Fruit fly (Drosophila melanogaster) whole organism, embryonic: ENCODE measurements around the gene shakB.

ENCODE experiments used
- ATbp ChIP-seq: fragments of 200-800 bp; sonication (Bioruptor generic); optimal IDR thresholded peaks from 2 replicates; lab custom pipeline; 2017; ENCODE audit warnings: missing biosample characterization, mild to moderate bottlenecking, missing genetic modification characterization, missing genetic modification reagents
- Aef1 ChIP-seq: fragments of 200-800 bp; sonication (Bioruptor generic); IDR thresholded peaks from 3 replicates; pipeline ENCODE4 v1.3.6; 2022; ENCODE audit warnings: missing biosample characterization, missing genetic modification characterization
- Atf-2 ChIP-seq: fragments of 200-800 bp; sonication (Bioruptor generic); optimal IDR thresholded peaks from 2 replicates; lab custom pipeline; 2016; ENCODE audit warnings: missing biosample characterization, missing genetic modification characterization
- B-H1 ChIP-seq: fragments of 200-800 bp; sonication (Bioruptor generic); IDR thresholded peaks from 3 replicates; pipeline ENCODE4 v1.3.6; 2022; ENCODE audit warnings: missing biosample characterization, missing genetic modification characterization
- CG10565 ChIP-seq: fragments of 200-800 bp; sonication (Bioruptor generic); optimal IDR thresholded peaks from 3 replicates; lab custom pipeline; 2016; ENCODE audit warnings: missing biosample characterization, mild to moderate bottlenecking, missing genetic modification characterization
- CG1233 ChIP-seq: fragments of 200-800 bp; sonication (Bioruptor generic); optimal IDR thresholded peaks from 4 replicates; lab custom pipeline; 2018; ENCODE audit warnings: missing biosample characterization, mild to moderate bottlenecking, missing genetic modification characterization
- CG15479 ChIP-seq: fragments of 200-800 bp; sonication (Bioruptor generic); optimal IDR thresholded peaks from 3 replicates; lab custom pipeline; 2019; ENCODE audit warnings: missing biosample characterization, mild to moderate bottlenecking, missing genetic modification characterization, moderate library complexity
- CG15514 ChIP-seq: fragments of 200-800 bp; sonication (Bioruptor generic); optimal IDR thresholded peaks from 3 replicates; lab custom pipeline; 2017; ENCODE audit warnings: missing biosample characterization, missing genetic modification characterization, mild to moderate bottlenecking, moderate library complexity, missing genetic modification reagents
- CG18262 ChIP-seq: fragments of 200-800 bp; optimal IDR thresholded peaks from 3 replicates; lab custom pipeline; 2019; ENCODE audit warnings: missing biosample characterization, mild to moderate bottlenecking, missing genetic modification characterization, moderate library complexity
- CG2678 ChIP-seq: fragments of 200-800 bp; sonication (Bioruptor generic); optimal IDR thresholded peaks from 3 replicates; lab custom pipeline; 2019; ENCODE audit warnings: missing biosample characterization, mild to moderate bottlenecking, missing genetic modification characterization, moderate library complexity
- CG34376 ChIP-seq: fragments of 200-800 bp; sonication (Bioruptor generic); optimal IDR thresholded peaks from 2 replicates; lab custom pipeline; 2018; ENCODE audit warnings: missing biosample characterization, mild to moderate bottlenecking, missing genetic modification characterization
- CG4707 ChIP-seq: fragments of 200-800 bp; sonication (Bioruptor generic); optimal IDR thresholded peaks from 2 replicates; lab custom pipeline; 2018; ENCODE audit warnings: missing biosample characterization, mild to moderate bottlenecking, missing genetic modification characterization, moderate library complexity
- CG7556 ChIP-seq: fragments of 200-800 bp; sonication (Bioruptor generic); optimal IDR thresholded peaks from 2 replicates; lab custom pipeline; 2017; ENCODE audit warnings: missing biosample characterization, mild to moderate bottlenecking, missing genetic modification characterization
- CG7963 ChIP-seq: fragments of 200-800 bp; sonication (Bioruptor generic); IDR thresholded peaks from 3 replicates; pipeline ENCODE4 v1.3.6; 2022; ENCODE audit warnings: missing biosample characterization, missing genetic modification characterization; ENCODE audit not compliant: partially characterized antibody
- Deaf1 ChIP-seq: fragments of 200-800 bp; optimal IDR thresholded peaks from 3 replicates; lab custom pipeline; 2019; ENCODE audit warnings: missing biosample characterization, mild to moderate bottlenecking, missing genetic modification characterization, moderate library complexity
- Dek ChIP-seq: fragments of 200-800 bp; sonication (Bioruptor generic); optimal IDR thresholded peaks from 3 replicates; lab custom pipeline; 2019; ENCODE audit warnings: missing biosample characterization, mild to moderate bottlenecking, missing genetic modification characterization, moderate library complexity
- E2f1 ChIP-seq: fragments of 200-800 bp; sonication (Bioruptor generic); IDR thresholded peaks from 2 replicates; pipeline ENCODE4 v1.3.6; 2022; ENCODE audit warnings: missing biosample characterization, missing genetic modification characterization
- E2f2 ChIP-seq: fragments of 200-800 bp; sonication (Bioruptor generic); IDR thresholded peaks from 2 replicates; pipeline ENCODE4 v1.3.6; 2022; ENCODE audit warnings: missing biosample characterization, missing genetic modification characterization
- Eip74EF ChIP-seq, 2 experiments: fragments of 200-800 bp in 1 of 2; fragments of >200 bp in 1 of 2; sonication (Bioruptor generic) in 1 of 2; optimal IDR thresholded peaks; 2 replicates each; lab custom pipeline; 2017 to 2019; ENCODE audit warnings: missing biosample characterization in 2 of 2, missing genetic modification characterization in 2 of 2, mild to moderate bottlenecking in 1 of 2, moderate library complexity in 1 of 2
- Ets97D ChIP-seq: fragments of 200-800 bp; sonication (Bioruptor generic); optimal IDR thresholded peaks from 3 replicates; lab custom pipeline; 2016; ENCODE audit warnings: missing biosample characterization, missing genetic modification characterization
- Fer2 ChIP-seq: fragments of 200-800 bp; sonication (Bioruptor generic); optimal IDR thresholded peaks from 2 replicates; lab custom pipeline; 2018; ENCODE audit warnings: missing biosample characterization, mild to moderate bottlenecking, missing genetic modification characterization, moderate library complexity
- Gug ChIP-seq: fragments of 200-800 bp; sonication (Bioruptor generic); IDR thresholded peaks from 4 replicates; pipeline ENCODE4 v1.3.6; 2022; ENCODE audit warnings: missing biosample characterization, missing genetic modification characterization
- H2.0 ChIP-seq: fragments of 200-800 bp; sonication (Bioruptor generic); IDR thresholded peaks from 2 replicates; pipeline ENCODE4 v1.3.6; 2022; ENCODE audit warnings: missing biosample characterization, missing genetic modification characterization
- HLHmδ ChIP-seq: fragments of 200-800 bp; sonication (Bioruptor generic); optimal IDR thresholded peaks from 2 replicates; lab custom pipeline; 2018; ENCODE audit warnings: missing biosample characterization, mild to moderate bottlenecking, missing genetic modification characterization, moderate library complexity
- HmgD ChIP-seq: fragments of 200-800 bp; sonication (Bioruptor generic); optimal IDR thresholded peaks from 3 replicates; lab custom pipeline; 2016; ENCODE audit warnings: missing biosample characterization, missing genetic modification characterization
- HmgZ ChIP-seq: fragments of 200-800 bp; sonication (Bioruptor generic); optimal IDR thresholded peaks from 2 replicates; lab custom pipeline; 2018; ENCODE audit warnings: missing biosample characterization, mild to moderate bottlenecking, missing genetic modification characterization
- Meics ChIP-seq: fragments of 200-800 bp; sonication (Bioruptor generic); optimal IDR thresholded peaks from 2 replicates; lab custom pipeline; 2017; ENCODE audit warnings: missing biosample characterization, mild to moderate bottlenecking, missing genetic modification characterization
- Ptx1 ChIP-seq: fragments of 200-800 bp; sonication (Bioruptor generic); IDR thresholded peaks from 2 replicates; pipeline ENCODE4 v1.3.6; 2022; ENCODE audit warnings: missing biosample characterization, missing genetic modification characterization
- Sox102F ChIP-seq: fragments of 200-800 bp; sonication (Bioruptor generic); optimal IDR thresholded peaks from 2 replicates; lab custom pipeline; 2018; ENCODE audit warnings: missing biosample characterization, mild to moderate bottlenecking, missing genetic modification characterization, moderate library complexity
- Xbp1 ChIP-seq: fragments of 200-800 bp; sonication (Bioruptor generic); optimal IDR thresholded peaks from 3 replicates; lab custom pipeline; 2016; ENCODE audit warnings: missing biosample characterization, mild to moderate bottlenecking, missing genetic modification characterization
- abd-A ChIP-seq: fragments of 200-800 bp; sonication (Bioruptor generic); optimal IDR thresholded peaks from 3 replicates; lab custom pipeline; 2019; ENCODE audit warnings: missing biosample characterization, mild to moderate bottlenecking, missing genetic modification characterization, moderate library complexity
- cato ChIP-seq: fragments of 200-800 bp; sonication (Bioruptor generic); optimal IDR thresholded peaks from 2 replicates; lab custom pipeline; 2016; ENCODE audit warnings: missing biosample characterization, missing genetic modification characterization, borderline replicate concordance
- chm ChIP-seq: fragments of 200-800 bp; sonication (Bioruptor generic); IDR thresholded peaks from 2 replicates; pipeline ENCODE4 v1.3.6; 2022; ENCODE audit warnings: missing biosample characterization, missing genetic modification characterization
- dmrt99B ChIP-seq: fragments of 200-800 bp; sonication (Bioruptor generic); optimal IDR thresholded peaks from 2 replicates; lab custom pipeline; 2018; ENCODE audit warnings: missing biosample characterization, mild to moderate bottlenecking, missing genetic modification characterization, moderate library complexity
- fd102C ChIP-seq: fragments of 200-800 bp; sonication (Bioruptor generic); optimal IDR thresholded peaks from 2 replicates; lab custom pipeline; 2018; ENCODE audit warnings: missing biosample characterization, mild to moderate bottlenecking, missing genetic modification characterization, moderate library complexity
- gsb-n ChIP-seq: fragments of 200-800 bp; sonication (Bioruptor generic); optimal IDR thresholded peaks from 3 replicates; lab custom pipeline; 2018; ENCODE audit warnings: missing biosample characterization, mild to moderate bottlenecking, missing genetic modification characterization
- hb ChIP-seq: fragments of 200-800 bp; sonication (Bioruptor generic); IDR thresholded peaks from 3 replicates; pipeline ENCODE4 v1.3.6; 2022; ENCODE audit warnings: missing biosample characterization, missing genetic modification characterization; ENCODE audit not compliant: partially characterized antibody
- inv ChIP-seq: fragments of 200-800 bp; sonication (Bioruptor generic); IDR thresholded peaks from 2 replicates; pipeline ENCODE4 v1.3.6; 2022; ENCODE audit warnings: missing biosample characterization, missing genetic modification characterization; ENCODE audit not compliant: partially characterized antibody
- kay ChIP-seq: fragments of 200-800 bp; sonication (Bioruptor generic); optimal IDR thresholded peaks from 2 replicates; lab custom pipeline; 2016; ENCODE audit warnings: missing biosample characterization, missing genetic modification characterization
- mld ChIP-seq: fragments of 200-800 bp; sonication (Bioruptor generic); IDR thresholded peaks from 3 replicates; pipeline ENCODE4 v1.3.6; 2022; ENCODE audit warnings: missing biosample characterization, missing genetic modification characterization; ENCODE audit not compliant: partially characterized antibody
- odd ChIP-seq: fragments of 200-800 bp; sonication (Bioruptor generic); optimal IDR thresholded peaks from 2 replicates; lab custom pipeline; 2017; ENCODE audit warnings: missing biosample characterization, mild to moderate bottlenecking, missing genetic modification characterization
- prd ChIP-seq, 3 experiments: fragments of >200 bp in 2 of 3; fragments of 200-800 bp in 1 of 3; sonication (Bioruptor generic) in 1 of 3; optimal IDR thresholded peaks in 2 of 3; IDR thresholded peaks in 1 of 3; 2 replicates in 2 of 3; 3 replicates in 1 of 3; pipeline versions ENCODE4 v1.3.6 to Lab custom; 2017 to 2022; ENCODE audit warnings: missing biosample characterization in 1 of 3, missing genetic modification characterization in 1 of 3
- ranshi ChIP-seq: fragments of 200-800 bp; sonication (Bioruptor generic); IDR thresholded peaks from 2 replicates; pipeline ENCODE4 v1.3.6; 2022; ENCODE audit warnings: missing biosample characterization, missing genetic modification characterization
- row ChIP-seq: fragments of 200-800 bp; sonication (Bioruptor generic); IDR thresholded peaks from 3 replicates; pipeline ENCODE4 v1.3.6; 2022; ENCODE audit warnings: missing biosample characterization, missing genetic modification characterization
- scrt ChIP-seq: fragments of 200-800 bp; sonication (Bioruptor generic); optimal IDR thresholded peaks from 2 replicates; lab custom pipeline; 2018; ENCODE audit warnings: missing biosample characterization, mild to moderate bottlenecking, missing genetic modification characterization, moderate library complexity
- sima ChIP-seq: fragments of 200-800 bp; sonication (Bioruptor generic); optimal IDR thresholded peaks from 2 replicates; lab custom pipeline; 2016; ENCODE audit warnings: missing biosample characterization, missing genetic modification characterization
- trem ChIP-seq: fragments of 200-800 bp; optimal IDR thresholded peaks from 3 replicates; lab custom pipeline; 2019; ENCODE audit warnings: missing biosample characterization, mild to moderate bottlenecking, missing genetic modification characterization, moderate library complexity
- twi ChIP-seq: fragments of 200-800 bp; optimal IDR thresholded peaks from 2 replicates; lab custom pipeline; 2019; ENCODE audit warnings: missing biosample characterization, mild to moderate bottlenecking, missing genetic modification characterization, moderate library complexity
- wek ChIP-seq: fragments of 200-800 bp; sonication (Bioruptor generic); optimal IDR thresholded peaks from 3 replicates; lab custom pipeline; 2018; ENCODE audit warnings: missing biosample characterization, mild to moderate bottlenecking, missing genetic modification characterization, moderate library complexity
- zfh1 ChIP-seq: fragments of 200-800 bp; sonication (Bioruptor generic); IDR thresholded peaks from 3 replicates; pipeline ENCODE4 v1.3.6; 2022; ENCODE audit warnings: missing biosample characterization, missing genetic modification characterization

shakB gene

dm6 chrX:20797488-20797887, 129.4 kb downstream of the shakB start (continued):
- TF ChIP-seq trem (no peak), Xbp1 (peak; percentile 40), zfh1 (GFP tag; lab: Robert Waterston, UW) (no peak), E2f1 (GFP tag; lab: Robert Waterston, UW) (no peak), hb (GFP tag; lab: Robert Waterston, UW) (no peak), fd102C (GFP tag; lab: Kevin White, UChicago) (no peak), CG7963 (GFP tag; lab: Robert Waterston, UW) (no peak), gsb-n (no peak), Meics (GFP tag; lab: Kevin White, UChicago) (peak; percentile 32), kay (GFP tag; lab: Kevin White, UChicago) (no peak), Aef1 (GFP tag; lab: Robert Waterston, UW) (no peak), sima (GFP tag; lab: Kevin White, UChicago) (no peak), Atf-2 (no peak), CG15479 (GFP tag; lab: Kevin White, UChicago) (no peak), E2f2 (no peak), chm (GFP tag; lab: Robert Waterston, UW) (no peak), Fer2 (tag; lab: Kevin White, UChicago) (no peak), B-H1 (GFP tag; lab: Robert Waterston, UW) (no peak), CG15514 (GFP tag; lab: Kevin White, UChicago) (peak; percentile 31), CG18262 (tag; lab: Kevin White, UChicago) (no peak), mld (GFP tag; lab: Robert Waterston, UW) (no peak), Gug (GFP tag; lab: Robert Waterston, UW) (peak; percentile 11; the same call in 1 of the 4 replicates), HLHmδ (GFP tag; lab: Kevin White, UChicago) (no peak), twi (tag; lab: Kevin White, UChicago) (no peak), HmgD (GFP tag; lab: Kevin White, UChicago) (no peak), inv (GFP tag; lab: Robert Waterston, UW) (no peak), cato (no peak), Deaf1 (no peak), odd (GFP tag; lab: Kevin White, UChicago) (peak; percentile 5), CG2678 (peak; percentile 59), HmgZ (tag; lab: Kevin White, UChicago) (no peak), scrt (GFP tag; lab: Kevin White, UChicago) (peak; percentile 8), CG1233 (GFP tag; lab: Kevin White, UChicago) (no peak), CG4707 (GFP tag; lab: Kevin White, UChicago) (no peak), Sox102F (peak; percentile 39), Dek (tag; lab: Kevin White, UChicago) (peak; percentile 21), CG34376 (GFP tag; lab: Kevin White, UChicago) (no peak), CG7556 (GFP tag; lab: Kevin White, UChicago) (no peak), wek (GFP tag; lab: Kevin White, UChicago) (no peak), row (GFP tag; lab: Robert Waterston, UW) (peak; percentile 63), ATbp (GFP tag; lab: Kevin White, UChicago) (peak; percentile 21), Ptx1 (no peak), prd (optimal IDR thresholded peaks at IDR 0.05; lab: Kevin White, UChicago) (no peak), prd (GFP tag; IDR thresholded peaks at IDR 0.05; lab: Robert Waterston, UW) (no peak), H2.0 (GFP tag; lab: Robert Waterston, UW) (peak; percentile 34; the same call in 1 of the 2 replicates), Eip74EF (GFP tag; optimal IDR thresholded peaks at IDR 0.05; lab: Kevin White, UChicago) (no peak), CG10565 (GFP tag; lab: Kevin White, UChicago) (no peak), abd-A (tag; lab: Kevin White, UChicago) (peak; percentile 78), Ets97D (GFP tag; lab: Kevin White, UChicago) (no peak), dmrt99B (tag; lab: Kevin White, UChicago) (peak; percentile 52), ranshi (GFP tag; lab: Robert Waterston, UW) (peak; percentile 9; the same call in 1 of the 2 replicates)
